Fruit fly (Drosophila melanogaster) S2 (cell line): ENCODE results near the gene obst-A.
A peak's percentile ranks its signal among the peaks of the same experiment; 100 is the strongest.
"Not testable (repeated sequence)": the region's sequence is repeated elsewhere in the genome, so short reads cannot be mapped to it uniquely, and the experiment has no call there.

Source experiments
- CG8478 ChIP-seq: fragments of >200 bp; optimal IDR thresholded peaks from 2 replicates; lab custom pipeline; 2018
- CTCF ChIP-seq, 2 experiments: fragments of >200 bp; optimal IDR thresholded peaks; 2 replicates each; lab custom pipeline; 2018

The obst-A gene

DNA sequence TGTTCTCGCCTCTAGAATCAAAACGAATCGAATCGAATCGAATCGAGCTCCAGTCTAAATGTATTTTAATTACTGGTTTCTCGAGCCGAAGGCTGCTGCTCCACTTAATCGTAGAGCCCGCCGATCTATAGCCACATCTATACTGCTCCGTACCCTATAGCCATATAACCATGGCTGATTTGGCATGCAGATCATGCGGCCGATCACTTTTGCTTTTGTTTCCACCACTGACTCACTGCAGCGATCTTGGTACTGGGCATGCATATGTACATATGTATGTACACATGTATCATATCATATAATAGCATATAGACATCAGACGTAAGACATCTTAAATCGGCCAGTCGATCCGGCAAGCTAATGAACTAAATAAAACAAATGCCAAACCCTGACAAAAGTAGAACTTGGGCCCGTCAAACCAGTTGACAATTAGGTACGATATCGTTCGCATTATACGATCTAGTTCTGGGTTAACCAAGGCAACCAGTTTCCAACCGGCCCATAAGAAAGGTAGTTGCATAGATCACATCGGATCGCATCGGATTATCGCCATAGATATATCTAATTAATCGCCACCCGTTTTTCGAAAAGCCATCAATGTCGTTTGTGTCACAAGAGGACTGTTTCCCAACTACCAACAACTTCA lies 5.7 kb downstream of the obst-A start:
- no peak for TF ChIP-seq CTCF (optimal IDR thresholded peaks at IDR 0.05; lab: Kevin White, UChicago)
- TF ChIP-seq CG8478, result no peak

DNA sequence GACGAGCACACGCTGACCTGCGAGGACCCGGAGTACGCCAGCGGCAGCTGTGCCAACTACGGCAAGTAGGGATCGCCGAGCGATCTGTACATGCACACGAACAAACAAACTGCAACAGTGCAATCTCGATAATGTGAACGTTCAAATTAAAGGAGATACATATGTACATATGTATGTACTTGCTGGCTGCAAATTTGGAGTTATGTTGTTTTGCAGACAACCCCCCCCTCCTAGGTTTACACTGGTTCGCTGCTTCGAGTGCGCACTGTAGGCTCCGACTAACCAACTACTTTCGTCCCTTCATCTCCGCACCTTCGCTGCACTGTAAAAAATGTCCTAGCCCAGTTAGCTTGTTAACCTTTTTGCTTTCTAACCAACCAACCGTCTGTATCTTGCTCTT lies 8.1 kb downstream of the obst-A start:
- no peak for TF ChIP-seq CG8478
- TF ChIP-seq CTCF (optimal IDR thresholded peaks at IDR 0.05; lab: Kevin White, UChicago), result no peak

DNA sequence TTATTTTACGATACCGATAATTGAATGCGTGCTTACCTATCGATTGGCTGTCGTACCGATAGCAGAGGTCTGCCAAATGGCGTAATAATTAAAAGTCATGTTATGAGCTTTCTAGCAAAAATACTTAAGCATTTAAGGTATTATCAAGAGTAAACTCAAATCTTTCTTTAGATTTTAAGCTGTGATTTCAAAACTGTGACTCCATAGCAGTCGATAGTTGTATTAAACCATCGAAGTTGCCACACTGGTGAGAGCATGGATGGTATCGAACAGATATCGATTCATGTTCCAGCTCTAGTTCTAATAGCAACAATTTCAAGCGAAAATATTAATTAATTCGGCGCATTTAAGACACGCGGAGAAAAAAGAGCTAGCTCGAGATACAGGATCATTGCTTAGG lies 11.4 kb downstream of the obst-A start, which contains the start of the genes CG17068 and Rab10:
TSS of gene CG17068 (minus strand) at position 25 of the 400 bp plus-strand sequence.
TSS of gene Rab10 (plus strand) at position 270 of the 400 bp plus-strand sequence.
- no peak for TF ChIP-seq CTCF (optimal IDR thresholded peaks at IDR 0.05; lab: Kevin White, UChicago)

DNA sequence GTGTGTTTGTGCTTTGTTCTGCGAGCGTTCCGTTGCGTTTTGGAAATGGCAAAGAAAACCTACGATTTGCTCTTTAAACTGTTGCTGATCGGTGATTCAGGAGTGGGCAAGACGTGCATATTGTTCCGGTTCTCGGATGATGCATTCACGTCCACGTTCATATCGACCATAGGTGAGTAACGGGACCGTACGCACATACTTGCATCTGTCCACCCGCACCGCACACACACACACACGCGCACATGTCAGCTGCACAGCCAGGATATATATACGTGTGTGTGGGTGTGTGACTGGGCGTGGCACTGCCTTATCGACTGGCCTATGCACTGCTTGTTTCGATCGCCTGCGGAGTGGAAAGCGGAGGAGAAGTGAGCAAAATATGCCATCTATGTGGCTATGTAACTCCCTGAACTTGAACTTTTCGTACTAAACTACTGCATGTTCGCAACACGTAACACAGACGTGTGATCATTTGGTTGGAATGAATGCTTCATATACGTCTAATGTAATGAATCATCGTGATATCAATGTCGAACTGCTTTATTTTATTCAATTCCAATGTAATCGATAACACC lies 12.0 kb downstream of the obst-A start:
- TF ChIP-seq CG8478 (no peak), CTCF (optimal IDR thresholded peaks at IDR 0.05; lab: Kevin White, UChicago) (no peak)

DNA sequence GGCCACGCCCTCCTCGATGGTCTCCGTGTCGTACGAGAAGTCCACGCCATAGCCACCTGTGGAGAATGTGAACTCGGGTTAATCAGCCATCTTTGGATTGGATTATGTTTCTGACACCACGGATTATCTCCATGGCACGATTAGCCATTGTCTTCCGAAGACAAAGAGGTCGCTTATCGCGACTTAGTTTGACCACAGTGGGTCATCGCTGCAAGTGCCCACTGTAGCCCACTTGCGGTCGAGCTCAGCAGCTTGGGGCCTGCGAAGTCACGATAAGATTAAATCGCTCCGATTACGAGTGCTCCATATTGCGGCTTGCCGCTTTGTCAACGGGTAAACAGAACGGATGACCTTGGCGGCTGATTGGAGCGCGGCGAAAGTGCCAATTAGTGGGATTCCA lies 16.3 kb downstream of the obst-A start:
- TF ChIP-seq CTCF (optimal IDR thresholded peaks at IDR 0.05; lab: Kevin White, UChicago) (no peak), CG8478 (no peak)

DNA sequence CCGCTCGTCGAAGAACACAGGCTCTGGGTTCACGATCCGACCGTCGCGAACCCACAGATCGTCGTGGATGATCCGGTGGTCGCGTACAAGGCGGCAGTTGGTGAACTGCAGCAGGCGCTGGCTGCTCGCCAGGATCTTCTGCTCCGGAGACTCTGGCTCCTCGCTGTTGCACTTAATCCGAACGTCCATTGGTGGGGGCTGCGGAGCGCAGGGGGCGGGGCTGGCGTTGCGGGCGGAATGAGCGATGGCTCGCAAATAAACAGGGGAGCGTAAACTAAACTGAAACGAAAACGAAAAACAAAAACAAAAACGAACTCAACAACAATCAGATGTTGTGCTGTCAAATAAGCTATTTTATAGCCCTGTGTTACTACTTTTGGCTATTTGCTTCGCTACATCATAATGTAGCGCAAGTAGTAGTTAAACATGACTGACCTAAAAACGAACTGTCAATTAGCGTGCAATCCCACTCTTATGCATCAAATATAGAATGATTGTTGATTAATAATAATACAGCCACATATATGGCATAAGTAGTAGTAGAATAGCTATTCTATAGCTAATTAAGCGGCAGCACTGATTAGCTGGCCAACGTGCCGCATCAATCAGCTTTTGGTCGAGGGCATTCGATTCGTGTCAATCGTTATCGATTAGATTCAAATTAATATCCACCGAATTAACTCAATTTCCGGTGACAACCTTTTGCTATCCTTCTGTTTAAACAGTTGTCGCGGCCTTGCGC lies 17.4 kb downstream of the obst-A start, which contains the start of gene CG17065:
TSS of gene CG17065 (minus strand) at position 351 of the 742 bp plus-strand sequence.
- TF ChIP-seq CTCF (optimal IDR thresholded peaks at IDR 0.05; lab: Kevin White, UChicago), result peak in 1 of 2 experiments; percentile 23
- TF ChIP-seq CG8478, result no peak

DNA sequence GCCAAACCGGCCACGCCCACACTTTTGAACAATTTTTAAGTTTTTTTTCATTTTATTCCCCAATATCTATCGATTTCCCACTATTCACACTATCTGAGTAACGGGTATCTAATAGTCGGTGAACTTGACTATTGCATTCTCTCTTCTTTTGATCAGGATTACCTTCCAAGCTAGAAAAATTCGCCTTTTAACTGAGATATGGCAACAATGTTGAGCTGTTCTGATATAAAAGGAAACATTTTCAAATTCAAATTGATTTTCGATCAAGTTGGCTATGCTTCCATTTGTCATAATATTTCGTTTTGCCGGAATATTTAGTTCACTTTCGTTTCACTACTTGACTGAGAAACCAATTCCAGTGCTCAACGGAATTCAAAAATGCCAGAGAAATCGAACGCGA lies 19.3 kb downstream of the obst-A start, which contains the start of gene CG42577:
TSS of gene CG42577 (plus strand) at position 301 of the 400 bp plus-strand sequence.
- not testable (repeated sequence) for TF ChIP-seq CG8478; CTCF (optimal IDR thresholded peaks at IDR 0.05; lab: Kevin White, UChicago)

DNA sequence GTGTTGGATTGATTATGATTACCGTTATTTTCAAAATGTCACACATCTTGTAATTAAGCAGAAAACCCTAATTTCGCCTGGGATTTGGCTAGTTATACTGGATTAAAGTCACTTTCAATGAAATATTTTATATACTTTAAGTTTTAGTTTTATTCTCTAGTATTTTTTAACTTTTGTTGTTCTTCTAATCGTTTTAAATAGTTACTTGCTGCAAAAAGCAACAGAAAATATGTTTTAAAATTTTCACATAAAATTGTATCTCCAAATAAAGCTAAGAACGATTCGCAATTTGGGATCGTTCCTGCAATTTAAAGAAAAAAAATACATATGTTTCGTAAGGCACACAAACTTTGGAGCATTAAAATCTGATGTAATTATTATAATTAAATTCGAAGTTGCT lies 30.0 kb downstream of the obst-A start, which contains the start of gene Inx6:
TSS of gene Inx6 (minus strand) at position 101 of the 400 bp plus-strand sequence.
- TF ChIP-seq CTCF (optimal IDR thresholded peaks at IDR 0.05; lab: Kevin White, UChicago) (no peak), CG8478 (no peak)
